Worm (Caenorhabditis elegans): Measurements from ENCODE around the gene clec-144.

DNA sequence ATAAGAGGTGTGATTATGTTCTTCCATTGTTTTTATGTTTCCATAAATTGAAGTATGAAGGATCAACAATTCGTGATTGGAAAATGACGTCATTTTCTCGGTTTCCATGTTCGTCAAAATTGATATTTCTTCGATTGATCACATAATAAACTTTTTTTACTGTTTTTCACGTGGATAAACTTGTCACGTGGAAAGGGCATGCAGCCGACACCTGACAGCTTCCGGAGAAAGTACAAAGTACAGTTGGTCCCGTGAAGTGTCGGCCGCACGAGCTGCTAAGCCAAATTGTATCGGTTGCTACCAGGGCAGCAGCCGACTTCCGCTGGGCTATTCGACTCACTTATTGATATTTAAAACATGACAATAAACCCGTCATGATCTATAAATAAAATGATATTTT, 9.3 kb upstream of the clec-144 start:
- TF ChIP-seq dao-5 (tag; optimal IDR thresholded peaks at IDR 0.05) (no peak), W03F9.2 (tag; optimal IDR thresholded peaks at IDR 0.05) (no peak), him-1 (tag; optimal IDR thresholded peaks at IDR 0.05) (no peak)
